ENCODE assay signal across 1 worm cellular context in the genomic region with DNA sequence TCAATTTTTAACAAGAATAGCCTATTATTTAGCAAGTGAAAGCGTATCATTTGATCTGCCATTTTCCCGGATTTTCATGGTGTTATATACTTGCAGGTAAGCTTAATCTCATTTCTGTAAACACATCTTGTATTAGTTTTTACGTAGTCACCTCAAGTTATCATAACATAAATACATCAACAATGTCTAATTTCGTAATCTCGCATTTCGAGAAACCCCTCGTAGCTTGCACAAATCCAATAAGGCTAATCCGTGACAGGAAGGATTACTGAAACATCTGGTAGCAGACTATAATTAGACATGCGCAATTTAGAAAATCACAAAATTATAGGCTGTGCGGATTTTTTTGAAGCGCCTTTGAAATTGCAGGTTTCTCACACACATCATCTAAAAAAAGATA.
TF ChIP-seq lines count a peak whose summit lies in the region.

No protein-coding gene starts in this region.

TF ChIP-seq in whole organism, L1 larva, 84 proteins besides CTCF, POLR2A, EP300 and RAD21 (continued from another document):
- TF ChIP-seq mef-2 (tag; optimal IDR thresholded peaks at IDR 0.05; lab: Kevin White, UChicago) (no peak), lin-35 (GFP tag; optimal IDR thresholded peaks at IDR 0.05; lab: Kevin White, UChicago) (no peak), hlh-17 (GFP tag; optimal IDR thresholded peaks at IDR 0.05; lab: Kevin White, UChicago; ENCODE audit: borderline replicate concordance) (no peak), hlh-4 (tag; optimal IDR thresholded peaks at IDR 0.05; lab: Kevin White, UChicago) (no peak), snpc-4 (tag; optimal IDR thresholded peaks at IDR 0.05; lab: Kevin White, UChicago) (no peak), egl-13 (tag; optimal IDR thresholded peaks at IDR 0.05; lab: Kevin White, UChicago) (peak; percentile 18), nhr-11 (tag; optimal IDR thresholded peaks at IDR 0.05; lab: Kevin White, UChicago) (peak; percentile 59), sox-4 (tag; optimal IDR thresholded peaks at IDR 0.05; lab: Kevin White, UChicago) (peak; percentile 60), nhr-20 (tag; optimal IDR thresholded peaks at IDR 0.05; lab: Kevin White, UChicago) (no peak), C16A3.4 (tag; optimal IDR thresholded peaks at IDR 0.05; lab: Kevin White, UChicago) (no peak), nhr-47 (tag; optimal IDR thresholded peaks at IDR 0.05; lab: Kevin White, UChicago) (peak; percentile 54), nhr-71 (tag; optimal IDR thresholded peaks at IDR 0.05; lab: Kevin White, UChicago) (peak; percentile 60), tlp-1 (tag; optimal IDR thresholded peaks at IDR 0.05; lab: Kevin White, UChicago) (no peak), mep-1 (tag; optimal IDR thresholded peaks at IDR 0.05; lab: Kevin White, UChicago) (no peak), isw-1 (GFP tag; IDR thresholded peaks at IDR 0.05; lab: Robert Waterston, UW) (no peak), irx-1 (tag; optimal IDR thresholded peaks at IDR 0.05; lab: Kevin White, UChicago) (no peak), unc-62 (GFP tag; optimal IDR thresholded peaks at IDR 0.05; lab: Kevin White, UChicago) (no peak), xbp-1 (tag; optimal IDR thresholded peaks at IDR 0.05; lab: Kevin White, UChicago) (no peak), aly-2 (tag; optimal IDR thresholded peaks at IDR 0.05; lab: Kevin White, UChicago) (no peak), ceh-88 (GFP tag; IDR thresholded peaks at IDR 0.05; lab: Robert Waterston, UW) (no peak), lir-3 (tag; optimal IDR thresholded peaks at IDR 0.05; lab: Kevin White, UChicago; ENCODE audit: poor library complexity) (no peak)
